Worm (Caenorhabditis elegans): ENCODE results near the gene fbxc-45.
"Not testable (repeated sequence)": the region's sequence is repeated elsewhere in the genome, so short reads cannot be mapped to it uniquely, and the experiment has no call there.

Gene fbxc-45

DNA sequence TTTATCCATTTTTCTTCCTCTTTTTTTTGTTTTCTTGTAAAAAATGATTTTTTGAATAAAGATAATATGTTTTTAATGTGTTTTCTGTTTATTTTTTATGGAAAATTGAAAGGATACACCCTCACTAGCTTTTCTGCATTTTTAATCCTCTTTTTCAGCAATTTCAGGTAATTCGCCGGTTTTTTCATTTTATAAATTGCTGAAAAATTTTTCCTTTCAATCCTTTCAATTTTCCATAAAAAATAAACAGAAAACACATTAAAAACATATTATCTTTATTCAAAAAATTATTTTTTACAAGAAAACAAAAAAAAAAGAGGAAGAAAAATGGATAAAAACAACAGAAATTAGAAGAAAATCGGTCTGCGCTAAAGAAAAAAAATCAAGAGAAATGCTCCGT is 4.3 kb downstream of the fbxc-45 start, which contains the start of gene Y54G2A.50:
Gene Y54G2A.50, plus strand, starts transcription at position 301 of the 400 bp plus-strand sequence.
- TF ChIP-seq tab-1 (GFP tag; IDR thresholded peaks at IDR 0.05); med-1 (GFP tag; optimal IDR thresholded peaks at IDR 0.05; ENCODE audit: insufficient read depth); klf-2 (GFP tag; conservative IDR thresholded peaks at IDR 0.05): not testable (repeated sequence)

DNA sequence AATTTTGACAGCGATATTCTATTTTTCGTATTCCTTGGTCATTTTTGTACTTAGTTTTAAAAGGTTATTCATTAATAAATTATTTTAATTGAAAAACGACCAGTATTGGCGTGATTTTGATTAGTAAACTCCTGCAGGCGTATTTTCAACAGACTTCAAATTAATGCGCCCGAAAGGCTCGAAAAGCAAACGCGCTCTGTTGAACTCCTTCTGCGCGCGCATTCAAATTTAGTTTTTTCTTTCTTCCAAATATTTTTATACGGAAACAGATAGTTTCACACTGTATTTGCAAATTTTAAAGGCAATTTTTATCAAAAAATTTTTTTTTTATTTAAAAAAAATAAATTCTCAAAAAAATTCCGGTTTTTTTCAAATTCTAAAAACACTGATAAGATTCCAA is 6.0 kb downstream of the fbxc-45 start:
- no peak for TF ChIP-seq klf-2 (GFP tag; conservative IDR thresholded peaks at IDR 0.05)

DNA sequence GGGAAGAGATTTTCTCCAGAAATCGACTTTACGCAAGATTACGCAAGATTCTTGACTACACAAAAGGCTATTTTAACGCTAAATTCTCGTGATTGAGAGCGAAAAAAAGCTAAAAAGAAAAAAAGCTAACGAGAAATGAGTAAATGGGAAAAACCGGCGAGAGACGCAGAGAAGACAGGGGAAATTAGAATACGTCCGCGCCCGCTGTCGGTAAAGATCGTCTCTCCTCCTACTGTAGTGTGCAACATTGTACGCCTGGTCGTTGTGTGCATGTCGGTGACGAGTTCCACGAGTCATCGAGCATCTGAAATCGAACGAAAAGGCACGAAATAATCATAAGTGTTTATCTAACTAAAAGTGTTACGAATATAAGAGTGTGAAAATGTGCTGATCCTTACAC is 7.5 kb downstream of the fbxc-45 start:
- TF ChIP-seq ztf-23 (GFP tag; IDR thresholded peaks at IDR 0.05): no peak
- TF ChIP-seq med-1 (GFP tag; optimal IDR thresholded peaks at IDR 0.05; ENCODE audit: insufficient read depth): no peak
- TF ChIP-seq flt-1 (GFP tag; IDR thresholded peaks at IDR 0.05): no peak
- TF ChIP-seq klf-2 (GFP tag; conservative IDR thresholded peaks at IDR 0.05): no peak
- TF ChIP-seq cog-1 (tag; optimal IDR thresholded peaks at IDR 0.05): no peak
- TF ChIP-seq ref-1 (GFP tag; conservative IDR thresholded peaks at IDR 0.05): no peak
- no peak for TF ChIP-seq ztf-29 (GFP tag; IDR thresholded peaks at IDR 0.05)
- no peak for TF ChIP-seq tab-1 (GFP tag; IDR thresholded peaks at IDR 0.05)
- TF ChIP-seq T22C8.4 (GFP tag; IDR thresholded peaks at IDR 0.05): no peak

DNA sequence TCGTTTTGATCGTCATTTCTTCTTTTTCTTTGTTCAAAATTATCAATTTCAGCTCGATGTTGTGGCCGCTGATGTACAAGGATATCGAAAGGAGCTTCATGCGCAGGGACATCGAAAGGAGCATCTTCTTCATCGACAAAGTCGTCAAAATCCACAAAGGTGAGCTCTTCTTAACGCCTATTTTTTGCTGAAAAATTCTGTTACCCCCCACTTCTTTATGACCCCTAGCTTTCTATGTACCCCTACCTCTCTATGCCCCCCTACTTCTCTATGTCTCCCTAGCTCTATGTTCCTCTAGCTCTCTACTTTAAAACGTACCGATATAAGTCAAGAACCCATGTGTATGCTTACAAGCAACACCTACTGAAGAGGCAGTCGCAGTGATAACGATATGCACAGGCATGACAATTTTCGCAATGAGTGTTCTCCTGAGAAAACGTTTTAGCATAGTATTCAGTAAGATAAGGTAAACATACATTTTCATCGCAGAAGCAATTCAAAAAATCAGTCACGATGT is 24.3 kb downstream of the fbxc-45 start, which contains the start of gene Y54G2A.36:
Gene Y54G2A.36, plus strand, starts transcription at position 51 of the 517 bp plus-strand sequence.
- TF ChIP-seq T22C8.4 (GFP tag; IDR thresholded peaks at IDR 0.05) (no peak), tab-1 (GFP tag; IDR thresholded peaks at IDR 0.05) (no peak), flt-1 (GFP tag; IDR thresholded peaks at IDR 0.05) (no peak), med-1 (GFP tag; optimal IDR thresholded peaks at IDR 0.05; ENCODE audit: insufficient read depth) (no peak)

DNA sequence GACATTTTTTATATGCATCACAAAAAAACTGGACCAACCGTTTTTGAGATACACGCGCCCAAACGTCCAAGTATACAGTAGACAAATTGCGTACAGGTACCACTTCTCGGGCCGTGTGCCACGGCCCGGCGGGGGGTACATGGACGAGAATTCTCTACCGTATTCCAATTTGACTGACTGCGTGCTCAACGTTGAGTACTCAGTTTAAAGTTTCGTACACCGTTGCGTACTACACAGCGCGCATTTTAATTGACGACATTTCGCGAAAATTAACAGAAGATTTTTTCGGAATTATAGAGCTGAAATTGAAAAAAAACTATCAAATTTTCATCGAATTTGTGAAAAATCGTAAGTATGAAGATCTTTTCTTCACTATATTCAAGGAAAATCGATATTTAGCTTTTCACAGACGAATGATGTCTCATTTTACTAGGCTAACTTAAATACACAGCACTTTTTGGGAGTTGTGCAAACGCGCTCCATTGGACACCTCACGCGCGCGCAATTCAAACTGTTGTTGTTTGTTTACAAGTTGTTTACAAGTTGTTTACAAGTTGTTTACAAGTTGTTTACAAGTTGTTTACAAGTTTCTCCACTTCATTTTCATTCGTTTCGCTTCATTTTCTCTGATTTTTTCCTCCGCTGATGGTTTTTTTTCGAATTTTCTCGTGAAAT is 25.9 kb downstream of the fbxc-45 start:
- peak; percentile 14 for TF ChIP-seq cog-1 (tag; optimal IDR thresholded peaks at IDR 0.05)

DNA sequence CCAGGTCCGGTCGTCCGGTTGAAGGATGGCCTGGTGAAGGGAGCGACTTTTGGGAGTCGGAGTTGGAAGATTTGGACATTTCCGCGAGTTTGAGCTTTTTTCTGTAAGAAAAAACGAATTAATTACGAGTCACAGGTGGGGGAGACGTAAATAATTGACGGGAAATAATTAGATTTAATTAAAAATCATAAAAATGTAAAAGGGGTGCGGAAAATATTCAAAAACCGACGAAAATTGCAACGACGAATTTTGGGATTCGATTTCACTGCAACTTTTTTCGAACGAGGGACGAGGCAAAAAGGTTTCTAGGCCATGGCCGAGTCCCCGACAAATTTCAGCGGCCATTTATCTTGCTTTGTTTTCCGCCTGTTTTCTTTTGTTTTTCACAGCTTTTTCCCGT is 27.4 kb downstream of the fbxc-45 start, which contains the start of gene Y54G2A.19:
Gene Y54G2A.19, minus strand, starts transcription at position 101 of the 400 bp plus-strand sequence.
- TF ChIP-seq klf-2 (GFP tag; conservative IDR thresholded peaks at IDR 0.05); ztf-29 (GFP tag; IDR thresholded peaks at IDR 0.05); tab-1 (GFP tag; IDR thresholded peaks at IDR 0.05): not testable (repeated sequence)

DNA sequence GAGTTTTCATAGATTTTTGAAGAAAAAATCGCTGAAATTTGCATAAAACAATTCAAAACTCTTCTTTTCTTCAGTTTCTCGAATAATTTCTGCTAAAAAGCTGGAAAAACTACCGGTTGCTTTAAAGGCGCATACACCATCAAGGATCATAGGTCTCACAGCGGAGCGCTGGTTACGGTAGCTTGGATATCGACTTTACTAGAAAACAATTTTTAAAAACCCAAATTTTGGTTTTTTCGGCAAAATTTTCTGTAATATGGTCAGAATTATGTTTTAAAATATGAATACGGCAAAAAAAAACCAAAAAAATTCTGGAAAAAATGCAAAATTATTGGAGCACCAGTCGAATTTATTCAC is 28.6 kb downstream of the fbxc-45 start:
- TF ChIP-seq ztf-29 (GFP tag; IDR thresholded peaks at IDR 0.05): no peak
- TF ChIP-seq klf-2 (GFP tag; conservative IDR thresholded peaks at IDR 0.05): no peak
- TF ChIP-seq cog-1 (tag; optimal IDR thresholded peaks at IDR 0.05): no peak
- TF ChIP-seq med-1 (GFP tag; optimal IDR thresholded peaks at IDR 0.05; ENCODE audit: insufficient read depth): no peak
- no peak for TF ChIP-seq ztf-23 (GFP tag; IDR thresholded peaks at IDR 0.05)
- no peak for TF ChIP-seq flt-1 (GFP tag; IDR thresholded peaks at IDR 0.05)
- no peak for TF ChIP-seq ref-1 (GFP tag; conservative IDR thresholded peaks at IDR 0.05)
- no peak for TF ChIP-seq T22C8.4 (GFP tag; IDR thresholded peaks at IDR 0.05)
- TF ChIP-seq tab-1 (GFP tag; IDR thresholded peaks at IDR 0.05): no peak

DNA sequence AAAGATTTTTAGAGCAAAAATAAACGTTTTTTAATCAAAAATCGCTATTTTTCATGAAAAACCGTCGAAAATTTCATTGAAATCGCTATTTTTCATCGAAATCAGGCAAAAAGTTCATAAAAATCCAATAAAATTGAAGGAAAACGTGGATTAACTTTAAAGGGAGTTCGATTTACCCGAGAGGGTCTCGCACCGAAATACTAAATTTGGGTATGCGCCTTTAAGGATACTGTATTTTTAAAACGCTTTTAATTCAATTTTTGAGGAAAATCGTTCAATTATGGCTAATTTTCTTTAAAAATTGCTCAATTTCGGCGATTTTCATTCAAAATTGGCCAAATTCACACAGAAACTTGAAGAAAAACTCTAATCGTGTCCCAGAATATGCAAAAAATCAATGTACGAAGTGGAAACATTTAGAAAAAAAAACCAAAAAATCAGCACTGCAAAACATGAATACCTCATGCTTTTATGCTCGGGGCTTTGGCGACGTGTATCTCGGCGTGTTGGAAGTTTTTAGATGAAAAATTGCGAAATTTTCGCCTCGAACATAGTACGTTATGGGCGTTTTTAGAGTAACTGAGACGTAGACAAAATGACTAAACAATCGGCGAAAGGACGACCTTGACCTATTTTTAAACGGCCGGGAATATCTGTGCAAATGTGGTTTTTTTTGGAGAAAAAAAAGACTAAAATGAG is 29.1 kb downstream of the fbxc-45 start:
- TF ChIP-seq med-1 (GFP tag; optimal IDR thresholded peaks at IDR 0.05; ENCODE audit: insufficient read depth) (no peak), flt-1 (GFP tag; IDR thresholded peaks at IDR 0.05) (no peak), ref-1 (GFP tag; conservative IDR thresholded peaks at IDR 0.05) (no peak), T22C8.4 (GFP tag; IDR thresholded peaks at IDR 0.05) (no peak), cog-1 (tag; optimal IDR thresholded peaks at IDR 0.05) (no peak), klf-2 (GFP tag; conservative IDR thresholded peaks at IDR 0.05) (no peak), ztf-23 (GFP tag; IDR thresholded peaks at IDR 0.05) (no peak), tab-1 (GFP tag; IDR thresholded peaks at IDR 0.05) (no peak), ztf-29 (GFP tag; IDR thresholded peaks at IDR 0.05) (no peak)

DNA sequence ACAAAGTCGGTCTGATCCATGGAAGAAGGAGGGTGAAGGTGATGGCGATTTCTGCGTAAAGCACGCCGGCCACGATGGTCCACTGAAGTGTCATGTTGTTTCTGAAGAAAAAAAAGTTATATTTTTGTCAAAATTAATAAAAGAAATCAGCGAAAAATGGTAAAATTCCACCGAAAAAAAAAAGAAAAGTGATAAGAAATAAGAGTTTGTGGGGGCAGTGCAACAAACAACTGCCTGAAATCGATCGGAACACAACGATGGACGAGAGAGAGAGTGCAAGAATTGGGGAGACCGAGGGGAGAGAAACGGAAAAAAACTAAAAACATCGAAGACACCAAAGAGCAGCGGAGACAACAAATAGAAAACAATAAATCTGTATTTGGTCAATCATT is 29.7 kb downstream of the fbxc-45 start, which contains the start of gene Y54G2A.18:
Gene Y54G2A.18, minus strand, starts transcription at position 101 of the 392 bp plus-strand sequence.
- TF ChIP-seq flt-1 (GFP tag; IDR thresholded peaks at IDR 0.05) (no peak), med-1 (GFP tag; optimal IDR thresholded peaks at IDR 0.05; ENCODE audit: insufficient read depth) (no peak), ztf-23 (GFP tag; IDR thresholded peaks at IDR 0.05) (no peak), cog-1 (tag; optimal IDR thresholded peaks at IDR 0.05) (no peak), ref-1 (GFP tag; conservative IDR thresholded peaks at IDR 0.05) (no peak), klf-2 (GFP tag; conservative IDR thresholded peaks at IDR 0.05) (no peak), tab-1 (GFP tag; IDR thresholded peaks at IDR 0.05) (no peak)

DNA sequence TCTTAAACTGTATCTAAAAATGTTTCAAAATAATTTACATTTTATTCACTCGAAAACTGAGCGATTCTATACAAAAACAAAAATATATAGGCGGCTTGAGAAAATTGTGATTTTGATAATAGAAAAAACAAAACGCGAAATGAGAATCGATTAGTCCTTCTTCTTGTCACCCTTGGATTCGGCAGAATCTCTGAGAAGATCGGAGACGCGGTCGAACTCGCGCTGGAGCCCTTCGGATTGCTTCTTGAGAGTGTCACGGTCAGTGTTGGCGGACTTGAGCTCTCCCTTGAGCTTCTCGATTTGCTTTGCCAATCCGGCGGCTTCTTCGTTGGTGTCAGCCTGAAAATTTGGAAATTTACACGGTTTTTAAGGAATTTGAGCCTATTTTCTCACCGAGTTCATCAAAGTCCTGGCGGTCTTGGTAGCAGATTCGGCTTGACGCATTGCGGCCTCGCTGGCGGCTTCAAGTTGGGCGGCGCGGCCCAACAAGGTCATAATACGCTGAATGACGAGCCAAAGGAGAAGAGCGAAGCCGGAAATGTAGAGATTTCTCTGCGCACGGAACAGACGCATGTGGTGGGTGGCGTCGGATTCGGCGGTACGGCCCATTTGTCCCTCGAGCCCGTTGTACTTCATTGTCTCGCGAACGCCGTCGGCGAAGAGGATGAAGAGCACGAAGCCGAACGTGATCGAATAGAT is 30.4 kb downstream of the fbxc-45 start:
- TF ChIP-seq ztf-29 (GFP tag; IDR thresholded peaks at IDR 0.05) (no peak), tab-1 (GFP tag; IDR thresholded peaks at IDR 0.05) (no peak), cog-1 (tag; optimal IDR thresholded peaks at IDR 0.05) (no peak), ztf-23 (GFP tag; IDR thresholded peaks at IDR 0.05) (no peak), flt-1 (GFP tag; IDR thresholded peaks at IDR 0.05) (no peak), T22C8.4 (GFP tag; IDR thresholded peaks at IDR 0.05) (no peak), klf-2 (GFP tag; conservative IDR thresholded peaks at IDR 0.05) (no peak), med-1 (GFP tag; optimal IDR thresholded peaks at IDR 0.05; ENCODE audit: insufficient read depth) (no peak), ref-1 (GFP tag; conservative IDR thresholded peaks at IDR 0.05) (no peak)
